Fruit fly (Drosophila melanogaster): ENCODE data around the gene Taf13.

Taf13 gene

DNA sequence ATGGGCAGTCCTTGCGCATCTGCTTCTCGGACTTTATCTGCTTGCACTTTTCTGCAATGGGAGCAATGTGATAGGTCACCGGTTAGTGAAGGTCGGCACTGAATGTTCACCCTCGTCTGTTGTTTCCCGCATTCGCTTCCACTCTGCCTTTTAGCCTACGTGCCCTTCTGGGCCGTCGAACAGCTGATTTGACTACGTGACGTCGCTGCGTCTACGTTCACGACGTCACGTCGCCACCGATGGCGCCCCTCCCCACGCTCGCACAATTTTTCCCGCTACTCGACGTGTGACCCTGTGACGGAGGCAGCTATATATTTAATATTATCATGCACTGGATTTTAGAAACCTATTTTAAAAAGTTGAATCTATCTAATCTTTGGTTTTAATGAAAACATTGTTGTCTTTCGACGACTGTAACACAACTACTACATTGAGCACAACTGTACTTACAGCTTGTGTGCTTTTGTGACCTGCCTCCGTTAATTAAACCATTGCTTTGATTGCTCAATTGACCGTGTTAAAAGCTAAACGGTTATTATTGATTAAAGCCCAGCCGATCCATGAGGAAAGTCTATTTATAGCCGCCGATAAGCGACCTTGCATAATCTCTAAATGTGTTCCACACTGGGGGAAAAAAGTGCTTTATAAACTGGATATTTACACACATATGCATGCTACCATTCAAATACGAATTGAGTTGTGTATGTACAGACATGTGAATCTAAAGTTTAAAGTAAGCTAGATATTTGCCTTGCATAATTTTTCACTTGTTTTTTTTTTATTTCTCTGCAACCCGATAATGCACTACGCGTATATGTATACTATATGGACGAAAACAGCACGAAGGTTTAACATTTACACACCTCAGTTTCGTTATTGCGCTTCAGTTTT is 10.4 kb downstream of the Taf13 start (continued):
- TF ChIP-seq C15 (GFP tag; IDR thresholded peaks at IDR 0.05) (no peak), bcd (GFP tag; optimal IDR thresholded peaks at IDR 0.05) (no peak), Fer3 (tag; optimal IDR thresholded peaks at IDR 0.05) (peak; percentile 28), CG17568 (GFP tag; optimal IDR thresholded peaks at IDR 0.05) (peak; percentile 18), CG15269 (tag; optimal IDR thresholded peaks at IDR 0.05) (peak; percentile 7), Trl (optimal IDR thresholded peaks at IDR 0.05) (no peak), Trl (GFP tag; optimal IDR thresholded peaks at IDR 0.05) (no peak), CG4424 (GFP tag; optimal IDR thresholded peaks at IDR 0.05) (no peak), NfI (GFP tag; optimal IDR thresholded peaks at IDR 0.05) (no peak), CG9817 (tag; optimal IDR thresholded peaks at IDR 0.05) (peak; percentile 19), Chrac-16 (GFP tag; optimal IDR thresholded peaks at IDR 0.05) (no peak), CG1832 (GFP tag; optimal IDR thresholded peaks at IDR 0.05) (no peak), Doc3 (GFP tag; IDR thresholded peaks at IDR 0.05; ENCODE audit: partially characterized antibody) (no peak), sqz (GFP tag; optimal IDR thresholded peaks at IDR 0.05) (peak; percentile 13), CG10274 (GFP tag; optimal IDR thresholded peaks at IDR 0.05) (no peak), pnt (GFP tag; optimal IDR thresholded peaks at IDR 0.05) (no peak), gro (GFP tag; optimal IDR thresholded peaks at IDR 0.05) (no peak), Sin3A (optimal IDR thresholded peaks at IDR 0.05) (no peak), pita (GFP tag; optimal IDR thresholded peaks at IDR 0.05) (no peak), CG11695 (GFP tag; IDR thresholded peaks at IDR 0.05) (no peak), fd3F (GFP tag; optimal IDR thresholded peaks at IDR 0.05) (no peak), CG14050 (GFP tag; IDR thresholded peaks at IDR 0.05) (no peak), lov (optimal IDR thresholded peaks at IDR 0.05) (no peak), lov (GFP tag; IDR thresholded peaks at IDR 0.05) (no peak), lola (GFP tag; optimal IDR thresholded peaks at IDR 0.05) (no peak), CG32767 (GFP tag; IDR thresholded peaks at IDR 0.05) (no peak), Adf1 (GFP tag; IDR thresholded peaks at IDR 0.05) (peak; percentile 27; the same call in 1 of the 2 replicates), crc (GFP tag; optimal IDR thresholded peaks at IDR 0.05) (peak; percentile 12), inv (GFP tag; IDR thresholded peaks at IDR 0.05; ENCODE audit: partially characterized antibody) (no peak), slp2 (GFP tag; optimal IDR thresholded peaks at IDR 0.05) (no peak), crol (GFP tag; IDR thresholded peaks at IDR 0.05) (peak; percentile 58), caup (GFP tag; optimal IDR thresholded peaks at IDR 0.05; ENCODE audit: severe bottlenecking) (no peak), Gug (GFP tag; IDR thresholded peaks at IDR 0.05) (no peak), Oaz (GFP tag; IDR thresholded peaks at IDR 0.05) (no peak), Camta (GFP tag; optimal IDR thresholded peaks at IDR 0.05) (peak; percentile 1), CG15514 (GFP tag; optimal IDR thresholded peaks at IDR 0.05) (no peak), sisA (GFP tag; IDR thresholded peaks at IDR 0.05) (no peak), CG5953 (GFP tag; IDR thresholded peaks at IDR 0.05) (peak; percentile 34; the same call in 1 of the 2 replicates), CG7928 (GFP tag; optimal IDR thresholded peaks at IDR 0.05) (peak; percentile 1), zen (tag; optimal IDR thresholded peaks at IDR 0.05) (no peak), CG15011 (GFP tag; optimal IDR thresholded peaks at IDR 0.05) (no peak), CG6765 (GFP tag; optimal IDR thresholded peaks at IDR 0.05) (peak; percentile 18), trem (tag; optimal IDR thresholded peaks at IDR 0.05) (no peak), CG6175 (GFP tag; IDR thresholded peaks at IDR 0.05) (peak; percentile 40; the same call in 1 of the 3 replicates), CrebB (tag; optimal IDR thresholded peaks at IDR 0.05) (no peak), Hey (tag; optimal IDR thresholded peaks at IDR 0.05) (no peak), Lhr (GFP tag; optimal IDR thresholded peaks at IDR 0.05) (no peak), CG10959 (GFP tag; IDR thresholded peaks at IDR 0.05) (no peak), CG13296 (GFP tag; optimal IDR thresholded peaks at IDR 0.05) (no peak), CG11093 (GFP tag; IDR thresholded peaks at IDR 0.05) (0 out of 3 replicates have a peak, but pooled peaks have one; percentile 4)
